Worm (Caenorhabditis elegans) whole organism, L1 larva: Measurements from ENCODE around the gene algn-5.

ENCODE experiments used
- aha-1 ChIP-seq: fragments of 150-350 bp; optimal IDR thresholded peaks from 2 replicates; lab custom pipeline; 2014; ENCODE audit warnings: missing biosample characterization, missing genetic modification characterization
- alr-1 ChIP-seq: fragments of 200-800 bp; sonication (Bioruptor generic); optimal IDR thresholded peaks from 2 replicates; lab custom pipeline; 2018; ENCODE audit warnings: borderline replicate concordance, mild to moderate bottlenecking, missing genetic modification characterization, missing compliant biosample characterization
- ama-1 ChIP-seq: fragments of 150-350 bp; optimal IDR thresholded peaks from 2 replicates; lab custom pipeline; 2014
- blmp-1 ChIP-seq: fragments of 150-350 bp; optimal IDR thresholded peaks from 2 replicates; lab custom pipeline; 2014; ENCODE audit warnings: missing biosample characterization, missing genetic modification characterization
- ceh-63 ChIP-seq: fragments of 200-800 bp; sonication (Bioruptor generic); optimal IDR thresholded peaks from 2 replicates; lab custom pipeline; 2018; ENCODE audit warnings: mild to moderate bottlenecking, missing genetic modification characterization, missing compliant biosample characterization
- ceh-82 ChIP-seq, 3 experiments: fragments of 150-350 bp in 1 of 3; sonication (generic microtip) in 2 of 3; optimal IDR thresholded peaks; 2 replicates each; lab custom pipeline; 2014 to 2017; ENCODE audit warnings: missing biosample characterization in 3 of 3, missing genetic modification characterization in 3 of 3
- ceh-90 ChIP-seq: sonication (generic microtip); optimal IDR thresholded peaks from 2 replicates; lab custom pipeline; 2016; ENCODE audit warnings: missing genetic modification characterization, missing compliant biosample characterization
- ces-1 ChIP-seq: fragments of 150-350 bp; optimal IDR thresholded peaks from 2 replicates; lab custom pipeline; 2014; ENCODE audit warnings: missing biosample characterization, missing genetic modification reagents, missing genetic modification characterization
- dsc-1 ChIP-seq: sonication (generic microtip); optimal IDR thresholded peaks from 2 replicates; lab custom pipeline; 2016; ENCODE audit warnings: mild to moderate bottlenecking, missing genetic modification characterization, missing compliant biosample characterization
- efl-3 ChIP-seq: fragments of 200-800 bp; sonication (Bioruptor generic); optimal IDR thresholded peaks from 2 replicates; lab custom pipeline; 2018; ENCODE audit warnings: mild to moderate bottlenecking, missing genetic modification characterization, missing compliant biosample characterization
- egl-13 ChIP-seq: sonication (generic microtip); optimal IDR thresholded peaks from 2 replicates; lab custom pipeline; 2016; ENCODE audit warnings: missing genotype, missing genetic modification reagents, missing genetic modification characterization, missing compliant biosample characterization
- elt-2 ChIP-seq: sonication (generic microtip); optimal IDR thresholded peaks from 2 replicates; lab custom pipeline; 2016; ENCODE audit warnings: missing genetic modification characterization, mild to moderate bottlenecking, inconsistent platforms, missing compliant biosample characterization, missing genetic modification reagents
- elt-3 ChIP-seq, 6 experiments: fragments of 150-350 bp in 1 of 6; sonication (generic microtip); optimal IDR thresholded peaks; 2 replicates each; lab custom pipeline; 2017 to 2018; ENCODE audit warnings: missing biosample characterization in 6 of 6, missing genetic modification characterization in 6 of 6, inconsistent platforms in 1 of 6
- fos-1 ChIP-seq: fragments of 150-350 bp; optimal IDR thresholded peaks from 2 replicates; lab custom pipeline; 2014; ENCODE audit warnings: missing biosample characterization, missing genetic modification characterization
- grh-1 ChIP-seq: fragments of 200-800 bp; sonication (Bioruptor generic); IDR thresholded peaks from 2 replicates; pipeline ENCODE4 v1.3.6; 2022; ENCODE audit warnings: missing genetic modification reagents, missing genetic modification characterization, missing compliant biosample characterization
- hlh-17 ChIP-seq: fragments of 200-800 bp; sonication (Bioruptor generic); optimal IDR thresholded peaks from 2 replicates; lab custom pipeline; 2018; ENCODE audit warnings: missing genetic modification characterization, mild to moderate bottlenecking, missing compliant biosample characterization, moderate library complexity, borderline replicate concordance
- irx-1 ChIP-seq: sonication (generic microtip); optimal IDR thresholded peaks from 2 replicates; lab custom pipeline; 2016; ENCODE audit warnings: missing genetic modification characterization, missing compliant biosample characterization
- jun-1 ChIP-seq: fragments of 150-350 bp; optimal IDR thresholded peaks from 2 replicates; lab custom pipeline; 2014; ENCODE audit warnings: missing biosample characterization, missing genetic modification reagents, missing genetic modification characterization
- lin-13 ChIP-seq: fragments of 150-350 bp; optimal IDR thresholded peaks from 2 replicates; lab custom pipeline; 2014; ENCODE audit warnings: missing biosample characterization, missing genetic modification reagents, missing genetic modification characterization
- lin-14 ChIP-seq: fragments of 200-800 bp; sonication (Bioruptor generic); optimal IDR thresholded peaks from 2 replicates; lab custom pipeline; 2018; ENCODE audit warnings: mild to moderate bottlenecking, missing genetic modification characterization, moderate library complexity, missing compliant biosample characterization
- lsy-2 ChIP-seq, 2 experiments: fragments of 150-350 bp; optimal IDR thresholded peaks; 2 replicates each; lab custom pipeline; 2014; ENCODE audit warnings: missing biosample characterization in 2 of 2, missing genetic modification characterization in 2 of 2
- mab-9 ChIP-seq: fragments of 200-800 bp; sonication (Bioruptor generic); IDR thresholded peaks from 2 replicates; pipeline ENCODE4 v1.3.6; 2022; ENCODE audit warnings: missing genetic modification reagents, missing genetic modification characterization, missing compliant biosample characterization
- mdl-1 ChIP-seq, 2 experiments: fragments of 150-350 bp; optimal IDR thresholded peaks; 2 replicates each; lab custom pipeline; 2014 to 2017; ENCODE audit warnings: missing biosample characterization in 2 of 2, missing genetic modification characterization in 2 of 2, inconsistent platforms in 1 of 2
- mep-1 ChIP-seq: fragments of 150-350 bp; optimal IDR thresholded peaks from 2 replicates; lab custom pipeline; 2014; ENCODE audit warnings: missing biosample characterization, missing genetic modification characterization
- nhr-12 ChIP-seq: sonication (generic microtip); optimal IDR thresholded peaks from 2 replicates; lab custom pipeline; 2017; ENCODE audit warnings: missing biosample characterization, missing genetic modification characterization
- nhr-19 ChIP-seq: fragments of 200-800 bp; sonication (Bioruptor generic); conservative IDR thresholded peaks from 2 replicates; pipeline ENCODE4 v1.3.6; 2022; ENCODE audit warnings: missing genetic modification characterization, missing compliant biosample characterization
- nhr-20 ChIP-seq: sonication (generic microtip); optimal IDR thresholded peaks from 2 replicates; lab custom pipeline; 2016; ENCODE audit warnings: mild to moderate bottlenecking, missing genetic modification characterization, missing compliant biosample characterization
- nhr-28 ChIP-seq: fragments of 150-350 bp; optimal IDR thresholded peaks from 2 replicates; lab custom pipeline; 2014; ENCODE audit warnings: missing biosample characterization, missing genetic modification characterization
- nhr-71 ChIP-seq: sonication (generic microtip); optimal IDR thresholded peaks from 2 replicates; lab custom pipeline; 2016; ENCODE audit warnings: mild to moderate bottlenecking, missing genetic modification characterization, moderate library complexity, missing compliant biosample characterization
- nhr-90 ChIP-seq: sonication (generic microtip); optimal IDR thresholded peaks from 2 replicates; lab custom pipeline; 2016; ENCODE audit warnings: mild to moderate bottlenecking, missing genetic modification characterization, missing compliant biosample characterization; ENCODE audit not compliant: poor library complexity
- rnt-1 ChIP-seq: sonication (generic microtip); optimal IDR thresholded peaks from 2 replicates; lab custom pipeline; 2016; ENCODE audit warnings: mild to moderate bottlenecking, missing genetic modification characterization, moderate library complexity, missing compliant biosample characterization
- skn-1 ChIP-seq: fragments of 150-350 bp; optimal IDR thresholded peaks from 2 replicates; lab custom pipeline; 2014; ENCODE audit warnings: missing biosample characterization, missing genetic modification characterization
- snpc-4 ChIP-seq: fragments of 150-350 bp; optimal IDR thresholded peaks from 2 replicates; lab custom pipeline; 2014; ENCODE audit warnings: missing biosample characterization, missing genetic modification characterization
- snu-23 ChIP-seq: sonication (generic microtip); optimal IDR thresholded peaks from 2 replicates; lab custom pipeline; 2016; ENCODE audit warnings: missing genetic modification characterization, missing compliant biosample characterization
- swsn-7 ChIP-seq: sonication (generic microtip); optimal IDR thresholded peaks from 2 replicates; lab custom pipeline; 2016; ENCODE audit warnings: missing genetic modification characterization, missing compliant biosample characterization
- unc-130 ChIP-seq: fragments of 150-350 bp; optimal IDR thresholded peaks from 2 replicates; lab custom pipeline; 2017; ENCODE audit warnings: missing biosample characterization, missing genetic modification characterization, inconsistent platforms
- unc-30 ChIP-seq: sonication (generic microtip); optimal IDR thresholded peaks from 2 replicates; lab custom pipeline; 2017; ENCODE audit warnings: missing biosample characterization, missing genetic modification characterization
- unc-62 ChIP-seq: fragments of 150-350 bp; optimal IDR thresholded peaks from 2 replicates; lab custom pipeline; 2014; ENCODE audit warnings: missing biosample characterization, missing genetic modification reagents, missing genetic modification characterization
- unc-86 ChIP-seq: sonication (generic microtip); optimal IDR thresholded peaks from 2 replicates; lab custom pipeline; 2016; ENCODE audit warnings: missing genetic modification characterization, missing compliant biosample characterization
- unc-98 ChIP-seq: fragments of 200-800 bp; sonication (Bioruptor generic); IDR thresholded peaks from 2 replicates; pipeline ENCODE4 v1.3.6; 2022; ENCODE audit warnings: missing genetic modification characterization, missing compliant biosample characterization
- xbp-1 ChIP-seq: sonication (generic microtip); optimal IDR thresholded peaks from 2 replicates; lab custom pipeline; 2016; ENCODE audit warnings: missing genetic modification characterization, missing compliant biosample characterization
- zip-4 ChIP-seq: fragments of 200-800 bp; sonication (Bioruptor generic); optimal IDR thresholded peaks from 2 replicates; lab custom pipeline; 2018; ENCODE audit warnings: mild to moderate bottlenecking, missing genetic modification characterization, moderate library complexity, missing compliant biosample characterization
- ztf-11 ChIP-seq, 2 experiments: sonication (generic microtip); optimal IDR thresholded peaks; 2 replicates each; lab custom pipeline; 2016 to 2017; ENCODE audit warnings: missing genetic modification characterization in 2 of 2, missing biosample characterization in 1 of 2, missing compliant biosample characterization in 1 of 2

The algn-5 gene

ce11 chrV:4157291-4157690 lies 38.1 kb upstream of the algn-5 start:
- TF ChIP-seq lin-14 (GFP tag; lab: Kevin White, UChicago) (peak; percentile 88), lin-13 (GFP tag; lab: Kevin White, UChicago) (no peak), snu-23 (GFP tag; lab: Kevin White, UChicago) (peak; percentile 26), skn-1 (tag; lab: Kevin White, UChicago) (no peak), nhr-71 (tag; lab: Kevin White, UChicago) (peak; percentile 64), ceh-82 (tag; optimal IDR thresholded peaks at IDR 0.05; lab: Kevin White, UChicago) (no peak), lsy-2 (tag; optimal IDR thresholded peaks at IDR 0.05; lab: Kevin White, UChicago) (peak in 1 of 2 experiments; percentile 52), ceh-90 (no peak), nhr-20 (peak; percentile 34), rnt-1 (tag; lab: Kevin White, UChicago) (peak; percentile 51), nhr-28 (no peak), swsn-7 (tag; lab: Kevin White, UChicago) (peak; percentile 4)

ce11 chrV:4160086-4160485 lies 35.3 kb upstream of the algn-5 start, which contains the start of gene Y45G5AM.5:
Gene Y45G5AM.5, plus strand, starts transcription at chrV:4160386.
- TF ChIP-seq rnt-1 (tag; lab: Kevin White, UChicago) (no peak), ceh-82 (tag; optimal IDR thresholded peaks at IDR 0.05; lab: Kevin White, UChicago) (no peak), unc-62 (GFP tag; lab: Kevin White, UChicago) (no peak), mab-9 (no peak), ces-1 (GFP tag; lab: Kevin White, UChicago) (no peak), unc-98 (no peak), jun-1 (tag; lab: Kevin White, UChicago) (no peak), hlh-17 (GFP tag; lab: Kevin White, UChicago) (no peak), egl-13 (tag; lab: Kevin White, UChicago) (no peak), alr-1 (tag; lab: Kevin White, UChicago) (no peak), nhr-19 (GFP tag; lab: Robert Waterston, UW) (no peak), aha-1 (tag; lab: Kevin White, UChicago) (no peak), lsy-2 (tag; optimal IDR thresholded peaks at IDR 0.05; lab: Kevin White, UChicago) (no peak), xbp-1 (no peak)
- TF ChIP-seq, all 84 proteins: peak for 0

ce11 chrV:4162922-4163321 lies 32.5 kb upstream of the algn-5 start, which contains the start of gene Y45G5AM.4:
Gene Y45G5AM.4, plus strand, starts transcription at chrV:4163222.
- no peak for TF ChIP-seq ztf-11 (tag; optimal IDR thresholded peaks at IDR 0.05; lab: Kevin White, UChicago)
- TF ChIP-seq snu-23 (GFP tag; lab: Kevin White, UChicago) = no peak
- TF ChIP-seq snpc-4 (tag; lab: Kevin White, UChicago) = no peak
- no peak for TF ChIP-seq mdl-1 (tag; optimal IDR thresholded peaks at IDR 0.05; lab: Kevin White, UChicago)
- no peak for TF ChIP-seq nhr-90 (tag; lab: Kevin White, UChicago)
- TF ChIP-seq unc-98 = no peak
- no peak for TF ChIP-seq nhr-20
- TF ChIP-seq grh-1 = no peak
- no peak for TF ChIP-seq dsc-1 (tag; lab: Kevin White, UChicago)
- no peak for TF ChIP-seq fos-1

ce11 chrV:4164504-4164959 lies 30.8 kb upstream of the algn-5 start, which contains the start of gene Y45G5AM.3:
Gene Y45G5AM.3, plus strand, starts transcription at chrV:4164554.
- TF ChIP-seq irx-1 (tag; lab: Kevin White, UChicago) (peak; percentile 13), unc-30 (no peak), lin-14 (GFP tag; lab: Kevin White, UChicago) (peak; percentile 21), lsy-2 (tag; optimal IDR thresholded peaks at IDR 0.05; lab: Kevin White, UChicago) (peak in 1 of 2 experiments; percentile 6)

- TF ChIP-seq elt-2 (tag; lab: Kevin White, UChicago) = no peak
- TF ChIP-seq efl-3 (GFP tag; lab: Kevin White, UChicago) = no peak
- no peak for TF ChIP-seq unc-130
- no peak for TF ChIP-seq ceh-63 (GFP tag; lab: Kevin White, UChicago)
- no peak for TF ChIP-seq mep-1 (tag; lab: Kevin White, UChicago)
- no peak for TF ChIP-seq nhr-12 (tag; lab: Kevin White, UChicago)
- no peak for TF ChIP-seq elt-3 (tag; optimal IDR thresholded peaks at IDR 0.05; lab: Kevin White, UChicago)
- TF ChIP-seq unc-86 (tag; lab: Kevin White, UChicago) = no peak
- TF ChIP-seq blmp-1 (tag; lab: Kevin White, UChicago) = no peak
- TF ChIP-seq ama-1 (lab: Kevin White, UChicago) = no peak
- TF ChIP-seq zip-4 (GFP tag; lab: Kevin White, UChicago) = no peak
- no peak for TF ChIP-seq nhr-28
- no peak for TF ChIP-seq ztf-11 (tag; optimal IDR thresholded peaks at IDR 0.05; lab: Kevin White, UChicago)
Observed at ce11 chrV:4168045-4168444, 27.3 kb upstream of the algn-5 start.
